Fruit fly (Drosophila melanogaster) whole organism, pupa: ENCODE measurements around the gene CG42272.

Experiments used
- CG10348 ChIP-seq: fragments of 200-800 bp; sonication (Bioruptor generic); IDR thresholded peaks from 2 replicates; pipeline ENCODE4 v1.3.6; 2022; ENCODE audit warnings: missing biosample characterization, missing genetic modification characterization
- CG12605 ChIP-seq: fragments of 200-800 bp; sonication (Bioruptor generic); IDR thresholded peaks from 2 replicates; pipeline ENCODE4 v1.3.6; 2022; ENCODE audit warnings: missing biosample characterization, missing genetic modification characterization
- CG13204 ChIP-seq: fragments of 200-800 bp; sonication (Bioruptor generic); optimal IDR thresholded peaks from 2 replicates; lab custom pipeline; 2018; ENCODE audit warnings: missing biosample characterization, mild to moderate bottlenecking, missing genetic modification characterization, moderate library complexity
- CG14655 ChIP-seq: fragments of 200-800 bp; sonication (Bioruptor generic); optimal IDR thresholded peaks from 3 replicates; lab custom pipeline; 2017; ENCODE audit warnings: mild to moderate bottlenecking, missing biosample characterization, missing genetic modification reagents, missing genetic modification characterization
- CG15710 ChIP-seq: fragments of 200-800 bp; sonication (Bioruptor generic); optimal IDR thresholded peaks from 2 replicates; lab custom pipeline; 2018; ENCODE audit warnings: missing biosample characterization, mild to moderate bottlenecking, missing genetic modification characterization, moderate library complexity
- CG17806 ChIP-seq: fragments of 200-800 bp; sonication (Bioruptor generic); optimal IDR thresholded peaks from 2 replicates; lab custom pipeline; 2018; ENCODE audit warnings: missing biosample characterization, mild to moderate bottlenecking, missing genetic modification characterization, moderate library complexity
- CG32121 ChIP-seq: fragments of 200-800 bp; sonication (Bioruptor generic); IDR thresholded peaks from 2 replicates; pipeline ENCODE4 v1.3.6; 2022; ENCODE audit warnings: missing biosample characterization, missing genetic modification characterization
- CG34367 ChIP-seq: fragments of 200-800 bp; sonication (Bioruptor generic); optimal IDR thresholded peaks from 2 replicates; lab custom pipeline; 2018; ENCODE audit warnings: missing biosample characterization, mild to moderate bottlenecking, missing genetic modification characterization
- CG4496 ChIP-seq: fragments of 200-800 bp; sonication (Bioruptor generic); IDR thresholded peaks from 3 replicates; pipeline ENCODE4 v1.3.6; 2022; ENCODE audit warnings: missing biosample characterization, missing genetic modification characterization
- CG8159 ChIP-seq: fragments of 200-800 bp; sonication (Bioruptor generic); optimal IDR thresholded peaks from 3 replicates; lab custom pipeline; 2018; ENCODE audit warnings: missing biosample characterization, mild to moderate bottlenecking, missing genetic modification characterization, moderate library complexity
- CG8301 ChIP-seq: fragments of 200-800 bp; sonication (Bioruptor generic); optimal IDR thresholded peaks from 2 replicates; lab custom pipeline; 2018; ENCODE audit warnings: missing biosample characterization, mild to moderate bottlenecking, missing genetic modification characterization
- CG9948 ChIP-seq: fragments of 200-800 bp; sonication (Bioruptor generic); optimal IDR thresholded peaks from 2 replicates; lab custom pipeline; 2018; ENCODE audit warnings: missing biosample characterization, mild to moderate bottlenecking, missing genetic modification characterization, moderate library complexity
- D1 ChIP-seq: fragments of 200-800 bp; sonication (Bioruptor generic); optimal IDR thresholded peaks from 2 replicates; lab custom pipeline; 2018; ENCODE audit warnings: missing biosample characterization, mild to moderate bottlenecking, missing genetic modification characterization, moderate library complexity
- EcR ChIP-seq: fragments of 200-800 bp; sonication (Bioruptor generic); optimal IDR thresholded peaks from 3 replicates; lab custom pipeline; 2019; ENCODE audit warnings: missing biosample characterization, missing genetic modification characterization, mild to moderate bottlenecking, moderate library complexity, missing genetic modification reagents
- Ets98B ChIP-seq: fragments of 200-800 bp; sonication (Bioruptor generic); IDR thresholded peaks from 2 replicates; pipeline ENCODE4 v1.3.6; 2022; ENCODE audit warnings: missing biosample characterization, missing genetic modification characterization
- Pif1A ChIP-seq: fragments of 200-800 bp; sonication (Bioruptor generic); optimal IDR thresholded peaks from 3 replicates; lab custom pipeline; 2016; ENCODE audit warnings: missing biosample characterization, missing genetic modification characterization
- Pif1B ChIP-seq: fragments of 200-800 bp; sonication (Bioruptor generic); optimal IDR thresholded peaks from 3 replicates; lab custom pipeline; 2016; ENCODE audit warnings: missing biosample characterization, missing genetic modification characterization
- Snoo ChIP-seq: fragments of 200-800 bp; sonication (Bioruptor generic); optimal IDR thresholded peaks from 3 replicates; lab custom pipeline; 2017; ENCODE audit warnings: missing biosample characterization, mild to moderate bottlenecking, missing genetic modification characterization, inconsistent platforms
- fd96Ca ChIP-seq: fragments of 200-800 bp; sonication (Bioruptor generic); IDR thresholded peaks from 3 replicates; pipeline ENCODE4 v1.3.6; 2022; ENCODE audit warnings: missing biosample characterization, missing genetic modification characterization
- gl ChIP-seq: fragments of 200-800 bp; sonication (Bioruptor generic); optimal IDR thresholded peaks from 2 replicates; lab custom pipeline; 2018; ENCODE audit warnings: missing biosample characterization, mild to moderate bottlenecking, missing genetic modification characterization
- rn ChIP-seq: fragments of 200-800 bp; sonication (Bioruptor generic); IDR thresholded peaks from 2 replicates; pipeline ENCODE4 v1.3.6; 2022; ENCODE audit warnings: missing biosample characterization, missing genetic modification characterization

Gene CG42272

DNA sequence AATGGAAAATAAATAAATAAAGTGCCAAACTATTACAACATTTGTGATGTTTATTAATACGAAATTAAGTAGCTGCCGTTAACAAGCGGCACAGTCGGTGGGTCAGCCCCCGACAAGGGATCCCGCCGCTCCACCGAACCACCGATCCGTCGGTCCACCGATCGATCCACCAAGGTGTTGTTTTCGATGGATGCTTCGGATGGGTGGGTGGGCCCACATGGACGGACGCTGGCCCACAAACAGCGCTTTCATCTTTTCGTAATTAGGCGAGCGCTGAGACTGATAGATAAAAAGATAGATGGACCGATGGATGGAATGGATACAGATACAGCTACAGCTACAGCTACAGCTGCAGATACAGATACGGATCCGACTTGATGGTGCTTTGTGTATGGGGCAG is 25.4 kb downstream of the CG42272 start:
- TF ChIP-seq Snoo = no peak
- TF ChIP-seq CG8301 (tag; lab: Kevin White, UChicago) = no peak
- no peak for TF ChIP-seq CG13204 (GFP tag; lab: Kevin White, UChicago)
- no peak for TF ChIP-seq gl
- no peak for TF ChIP-seq fd96Ca (GFP tag; lab: Robert Waterston, UW)
- no peak for TF ChIP-seq EcR (GFP tag; lab: Kevin White, UChicago)
- TF ChIP-seq, all 21 proteins: peak for 0

dm6 chr3L:5828684-5829083 is 25.9 kb downstream of the CG42272 start:
- no peak for TF ChIP-seq CG17806 (tag; lab: Kevin White, UChicago)
- no peak for TF ChIP-seq Pif1A (GFP tag; lab: Kevin White, UChicago)
- no peak for TF ChIP-seq D1
- TF ChIP-seq CG9948 (tag; lab: Kevin White, UChicago) = no peak
- no peak for TF ChIP-seq Ets98B (GFP tag; lab: Robert Waterston, UW)
- no peak for TF ChIP-seq CG4496
- no peak for TF ChIP-seq CG10348 (GFP tag; lab: Robert Waterston, UW)
- TF ChIP-seq gl = no peak
- no peak for TF ChIP-seq EcR (GFP tag; lab: Kevin White, UChicago)
- TF ChIP-seq Snoo = no peak
- no peak for TF ChIP-seq fd96Ca (GFP tag; lab: Robert Waterston, UW)
- no peak for TF ChIP-seq Pif1B (GFP tag; lab: Kevin White, UChicago)
- TF ChIP-seq CG13204 (GFP tag; lab: Kevin White, UChicago) = no peak
- TF ChIP-seq CG8159 (tag; lab: Kevin White, UChicago) = no peak

- TF ChIP-seq rn (GFP tag; lab: Robert Waterston, UW) (no peak), CG10348 (GFP tag; lab: Robert Waterston, UW) (no peak), EcR (GFP tag; lab: Kevin White, UChicago) (no peak), Ets98B (GFP tag; lab: Robert Waterston, UW) (no peak), CG8159 (tag; lab: Kevin White, UChicago) (no peak), CG8301 (tag; lab: Kevin White, UChicago) (no peak), CG34367 (no peak), fd96Ca (GFP tag; lab: Robert Waterston, UW) (no peak), D1 (no peak), Snoo (no peak), CG9948 (tag; lab: Kevin White, UChicago) (no peak), CG15710 (tag; lab: Kevin White, UChicago) (no peak), Pif1A (GFP tag; lab: Kevin White, UChicago) (no peak), CG17806 (tag; lab: Kevin White, UChicago) (no peak)
These were observed 27.8 kb downstream of the CG42272 start for dm6 chr3L:5830649-5831048.

dm6 chr3L:5831890-5832289 is 29.1 kb downstream of the CG42272 start:
- TF ChIP-seq CG9948 (tag; lab: Kevin White, UChicago) = no peak
- no peak for TF ChIP-seq CG12605 (GFP tag; lab: Robert Waterston, UW)
- no peak for TF ChIP-seq CG34367

DNA sequence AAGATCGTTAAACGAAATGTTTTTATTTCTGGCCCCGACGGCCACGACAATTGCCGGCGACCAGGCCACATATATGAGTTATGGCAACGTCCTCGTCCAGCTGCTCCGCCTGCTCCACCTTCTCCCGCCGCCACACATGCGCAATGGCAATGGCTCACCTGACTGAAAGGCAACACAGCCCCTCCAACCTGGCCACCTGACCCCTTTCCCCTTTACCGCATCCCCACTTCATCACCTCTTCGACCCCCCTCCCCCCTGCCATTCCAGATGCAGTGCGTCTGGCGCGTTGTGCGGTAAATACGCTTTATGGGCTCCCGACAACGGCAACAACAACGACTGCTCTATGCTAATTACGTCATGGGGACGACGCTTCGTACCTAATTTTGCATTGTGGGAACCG is 30.9 kb downstream of the CG42272 start:
- TF ChIP-seq EcR (GFP tag; lab: Kevin White, UChicago) (peak; percentile 0), CG13204 (GFP tag; lab: Kevin White, UChicago) (peak; percentile 43), rn (GFP tag; lab: Robert Waterston, UW) (no peak)

DNA sequence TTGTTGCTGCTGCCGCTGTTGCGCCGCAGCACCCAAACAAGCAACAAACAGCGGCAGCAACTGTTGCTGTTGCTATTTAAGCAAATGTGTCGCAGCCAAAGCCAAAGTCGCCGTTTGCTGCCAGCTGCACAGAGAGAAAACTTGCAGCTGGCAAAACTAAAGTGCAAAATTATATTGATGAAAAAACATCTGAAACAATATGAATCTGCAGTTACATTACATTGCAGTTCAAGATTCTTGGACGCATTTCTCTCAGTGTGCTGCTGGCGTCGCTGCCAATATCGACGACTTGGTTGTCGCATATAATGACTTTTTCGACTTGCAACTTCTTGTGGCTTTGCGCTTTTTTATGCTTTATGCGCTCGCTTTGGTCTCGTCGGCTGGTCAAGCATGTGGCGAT is 31.4 kb downstream of the CG42272 start:
- TF ChIP-seq CG8159 (tag; lab: Kevin White, UChicago) (peak; percentile 68), D1 (no peak), Pif1A (GFP tag; lab: Kevin White, UChicago) (peak; percentile 92), Snoo (peak; percentile 41), rn (GFP tag; lab: Robert Waterston, UW) (peak; percentile 93), EcR (GFP tag; lab: Kevin White, UChicago) (no peak), gl (peak; percentile 52), CG8301 (tag; lab: Kevin White, UChicago) (peak; percentile 93), CG9948 (tag; lab: Kevin White, UChicago) (peak; percentile 77), CG15710 (tag; lab: Kevin White, UChicago) (peak; percentile 73), Pif1B (GFP tag; lab: Kevin White, UChicago) (peak; percentile 85), Ets98B (GFP tag; lab: Robert Waterston, UW) (peak; percentile 98), CG10348 (GFP tag; lab: Robert Waterston, UW) (no peak), CG17806 (tag; lab: Kevin White, UChicago) (peak; percentile 77), CG4496 (peak; percentile 98), CG13204 (GFP tag; lab: Kevin White, UChicago) (peak; percentile 2), CG14655 (GFP tag; lab: Kevin White, UChicago) (peak; percentile 94), CG12605 (GFP tag; lab: Robert Waterston, UW) (peak; percentile 91), fd96Ca (GFP tag; lab: Robert Waterston, UW) (peak; percentile 98), CG34367 (peak; percentile 79), CG32121 (GFP tag; lab: Robert Waterston, UW) (peak; percentile 96)

- TF ChIP-seq CG13204 (GFP tag; lab: Kevin White, UChicago) (no peak), Pif1B (GFP tag; lab: Kevin White, UChicago) (no peak), CG9948 (tag; lab: Kevin White, UChicago) (no peak), EcR (GFP tag; lab: Kevin White, UChicago) (no peak), CG8159 (tag; lab: Kevin White, UChicago) (no peak), CG32121 (GFP tag; lab: Robert Waterston, UW) (no peak), CG34367 (no peak), CG8301 (tag; lab: Kevin White, UChicago) (no peak), CG4496 (no peak), fd96Ca (GFP tag; lab: Robert Waterston, UW) (no peak)
These were observed 32.0 kb downstream of the CG42272 start for dm6 chr3L:5834798-5835197.
